Worm (Caenorhabditis elegans): ENCODE data around the gene W10G11.2.

DNA sequence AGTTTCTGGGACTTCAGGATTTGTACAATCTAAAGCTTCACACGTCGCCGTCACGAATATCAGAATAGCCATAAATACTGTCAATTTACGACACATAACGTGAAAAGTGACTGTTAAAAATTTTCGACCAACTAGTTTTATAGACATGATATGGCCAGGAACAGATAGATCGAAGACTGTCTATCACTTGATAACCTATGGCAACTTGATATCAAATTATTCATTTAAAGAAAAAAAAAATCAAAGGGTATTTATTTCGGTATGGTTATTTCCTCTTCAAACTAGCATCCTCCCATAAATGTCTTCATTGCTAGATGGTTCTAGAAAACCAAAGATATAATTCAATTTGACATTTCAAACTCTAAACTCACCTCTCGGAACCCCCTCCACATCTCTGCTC is 958 bp upstream of the W10G11.2 start, which contains the start of gene W10G11.3:
- TF ChIP-seq zag-1 (tag; optimal IDR thresholded peaks at IDR 0.05) (no peak), aly-2 (tag; optimal IDR thresholded peaks at IDR 0.05) (no peak), ama-1 (optimal IDR thresholded peaks at IDR 0.05) (no peak), nfya-1 (tag; optimal IDR thresholded peaks at IDR 0.05; ENCODE audit: insufficient read depth) (no peak), nhr-76 (tag; optimal IDR thresholded peaks at IDR 0.05) (no peak), R02D3.7 (tag; optimal IDR thresholded peaks at IDR 0.05) (no peak), ceh-9 (tag; optimal IDR thresholded peaks at IDR 0.05) (no peak), unc-62 (GFP tag; optimal IDR thresholded peaks at IDR 0.05) (no peak), nhr-77 (tag; optimal IDR thresholded peaks at IDR 0.05) (no peak), ztf-11 (tag; optimal IDR thresholded peaks at IDR 0.05) (no peak), pqm-1 (tag; optimal IDR thresholded peaks at IDR 0.05) (no peak), elt-1 (tag; optimal IDR thresholded peaks at IDR 0.05) (no peak)

All from whole organism, L3 larva.